Worm (Caenorhabditis elegans): Measurements from ENCODE around the gene fbxa-144.

DNA sequence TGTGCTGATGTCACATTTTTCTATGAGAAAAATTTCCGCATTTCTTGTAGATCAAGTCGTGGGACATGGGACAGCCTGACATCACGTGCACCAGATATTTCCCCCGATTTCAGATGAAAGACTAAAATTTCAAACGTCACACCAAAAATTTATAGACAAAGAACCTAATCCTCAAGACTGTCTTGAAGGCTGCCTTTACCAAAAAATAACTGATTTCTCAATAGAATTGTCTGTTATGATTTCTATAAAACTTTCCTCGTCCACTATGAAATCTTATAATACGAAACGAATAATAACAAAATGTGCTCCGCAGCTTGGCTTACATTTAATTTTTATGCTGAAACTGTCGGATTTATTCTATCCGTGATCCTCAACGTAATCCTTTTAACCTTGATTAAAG lies 47.7 kb upstream of the fbxa-144 start, which contains the start of gene str-106:
- no peak for TF ChIP-seq pha-4 (GFP tag; IDR thresholded peaks at IDR 0.05)
- no peak for TF ChIP-seq pha-4 (tag; optimal IDR thresholded peaks at IDR 0.05)
- TF ChIP-seq dmd-8 (GFP tag; IDR thresholded peaks at IDR 0.05), result no peak
- TF ChIP-seq fkh-10 (GFP tag; optimal IDR thresholded peaks at IDR 0.05), result no peak
- no peak for TF ChIP-seq ama-1 (optimal IDR thresholded peaks at IDR 0.05)
- TF ChIP-seq nhr-28 (tag; optimal IDR thresholded peaks at IDR 0.05), result no peak
- TF ChIP-seq unc-130 (GFP tag; optimal IDR thresholded peaks at IDR 0.05), result no peak
- TF ChIP-seq lin-39 (tag; optimal IDR thresholded peaks at IDR 0.05), result no peak
- no peak for TF ChIP-seq dmd-9 (GFP tag; IDR thresholded peaks at IDR 0.05)
- no peak for TF ChIP-seq skn-1 (tag; optimal IDR thresholded peaks at IDR 0.05)

Data from whole organism, L4 larva.